Worm (Caenorhabditis elegans) whole organism, L4 larva: ENCODE data around the gene B0244.17.

ENCODE experiments used
- Y105C5A.15 ChIP-seq: fragments of 200-800 bp; sonication (Bioruptor generic); IDR thresholded peaks from 2 replicates; pipeline ENCODE4 v1.3.6; 2022; ENCODE audit warnings: missing genetic modification characterization, missing compliant biosample characterization
- aha-1 ChIP-seq: fragments of 150-350 bp; peaks from one replicate; lab custom pipeline; 2014; ENCODE audit warnings: missing biosample characterization, missing genetic modification characterization
- ama-1 ChIP-seq: fragments of 150-350 bp; optimal IDR thresholded peaks from 2 replicates; lab custom pipeline; 2014; ENCODE audit warnings: inconsistent platforms, mixed read lengths
- ceh-20 ChIP-seq: fragments of 200-800 bp; sonication (Bioruptor generic); IDR thresholded peaks from 2 replicates; pipeline ENCODE4 v1.3.6; 2022; ENCODE audit warnings: missing genetic modification reagents, missing genetic modification characterization, missing compliant biosample characterization
- ceh-32 ChIP-seq: sonication (generic microtip); optimal IDR thresholded peaks from 2 replicates; lab custom pipeline; 2016; ENCODE audit warnings: mild to moderate bottlenecking, missing genetic modification characterization, missing compliant biosample characterization; ENCODE audit not compliant: poor library complexity
- ceh-44 ChIP-seq: fragments of 200-800 bp; sonication (Bioruptor generic); IDR thresholded peaks from 2 replicates; pipeline ENCODE4 v1.3.6; 2022; ENCODE audit warnings: missing genetic modification reagents, missing genetic modification characterization, missing compliant biosample characterization
- daf-16 ChIP-seq, 3 experiments: sonication (generic microtip); optimal IDR thresholded peaks; 2 replicates each; lab custom pipeline; 2016 to 2017; ENCODE audit warnings: missing genetic modification characterization in 3 of 3, missing genetic modification reagents in 3 of 3, mild to moderate bottlenecking in 2 of 3, missing compliant biosample characterization in 2 of 3, missing biosample characterization in 1 of 3, moderate library complexity in 1 of 3
- dmd-6 ChIP-seq: fragments of 200-800 bp; sonication (Bioruptor generic); IDR thresholded peaks from 2 replicates; pipeline ENCODE4 v1.3.6; 2022; ENCODE audit warnings: missing genetic modification reagents, missing genetic modification characterization, missing compliant biosample characterization
- dpl-1 ChIP-seq: fragments of 150-350 bp; optimal IDR thresholded peaks from 2 replicates; lab custom pipeline; 2014; ENCODE audit warnings: missing biosample characterization, missing genetic modification reagents, missing genetic modification characterization
- dve-1 ChIP-seq: sonication (generic microtip); optimal IDR thresholded peaks from 2 replicates; lab custom pipeline; 2017; ENCODE audit warnings: antibody characterized with exemption, mild to moderate bottlenecking, missing genetic modification characterization, missing compliant biosample characterization; ENCODE audit not compliant: insufficient read depth
- hlh-11 ChIP-seq: fragments of 200-800 bp; sonication (Bioruptor generic); optimal IDR thresholded peaks from 2 replicates; lab custom pipeline; 2018; ENCODE audit warnings: mild to moderate bottlenecking, missing genetic modification characterization, missing compliant biosample characterization
- hlh-30 ChIP-seq: sonication (generic microtip); optimal IDR thresholded peaks from 2 replicates; lab custom pipeline; 2017; ENCODE audit warnings: antibody characterized with exemption, mild to moderate bottlenecking, missing genetic modification characterization, missing compliant biosample characterization; ENCODE audit not compliant: insufficient read depth
- hmg-1.1 ChIP-seq: fragments of 200-800 bp; sonication (Bioruptor generic); IDR thresholded peaks from 2 replicates; pipeline ENCODE4 v1.3.6; 2022; ENCODE audit warnings: missing genetic modification reagents, missing genetic modification characterization, missing compliant biosample characterization
- lin-1 ChIP-seq: fragments of 200-800 bp; sonication (Bioruptor generic); IDR thresholded peaks from 2 replicates; pipeline ENCODE4 v1.3.6; 2022; ENCODE audit warnings: missing genetic modification reagents, missing genetic modification characterization, missing compliant biosample characterization
- lin-38 ChIP-seq: fragments of 200-800 bp; sonication (Bioruptor generic); IDR thresholded peaks from 2 replicates; pipeline ENCODE4 v1.3.6; 2022; ENCODE audit warnings: missing genetic modification reagents, missing genetic modification characterization, missing compliant biosample characterization
- lsy-2 ChIP-seq, 2 experiments: fragments of 150-350 bp in 1 of 2; sonication (generic microtip) in 1 of 2; optimal IDR thresholded peaks; 2 replicates each; lab custom pipeline; 2014 to 2017; ENCODE audit warnings: missing biosample characterization in 2 of 2, missing genetic modification characterization in 2 of 2
- madf-5 ChIP-seq, 2 experiments: fragments of 200-800 bp; sonication (Bioruptor generic); IDR thresholded peaks; 2 replicates each; pipeline ENCODE4 v1.3.6; 2022; ENCODE audit warnings: missing compliant biosample characterization in 2 of 2, missing genetic modification characterization in 2 of 2
- madf-9 ChIP-seq: fragments of 200-800 bp; sonication (Bioruptor generic); conservative IDR thresholded peaks from 2 replicates; pipeline ENCODE4 v1.3.6; 2022; ENCODE audit warnings: missing genetic modification reagents, missing genetic modification characterization, missing compliant biosample characterization
- mdl-1 ChIP-seq, 2 experiments: fragments of 150-350 bp in 1 of 2; sonication (generic microtip) in 1 of 2; optimal IDR thresholded peaks; 2 replicates each; lab custom pipeline; 2014 to 2017; ENCODE audit warnings: missing biosample characterization in 2 of 2, missing genetic modification characterization in 2 of 2
- mep-1 ChIP-seq: fragments of 150-350 bp; sonication (generic microtip); optimal IDR thresholded peaks from 3 replicates; lab custom pipeline; 2014; ENCODE audit warnings: missing biosample characterization, missing genetic modification characterization
- mes-2 ChIP-seq: sonication (generic microtip); optimal IDR thresholded peaks from 2 replicates; lab custom pipeline; 2016; ENCODE audit warnings: missing genotype, mild to moderate bottlenecking, missing genetic modification characterization, missing compliant biosample characterization; ENCODE audit not compliant: poor library complexity, severe bottlenecking
- mxl-3 ChIP-seq: fragments of 200-800 bp; sonication (Bioruptor generic); optimal IDR thresholded peaks from 2 replicates; lab custom pipeline; 2018; ENCODE audit warnings: mild to moderate bottlenecking, missing genetic modification characterization, missing compliant biosample characterization
- nhr-11 ChIP-seq: fragments of 150-350 bp; optimal IDR thresholded peaks from 2 replicates; lab custom pipeline; 2014; ENCODE audit warnings: missing biosample characterization, missing genetic modification characterization
- nhr-28 ChIP-seq: fragments of 150-350 bp; optimal IDR thresholded peaks from 2 replicates; lab custom pipeline; 2014; ENCODE audit warnings: missing biosample characterization, missing genetic modification characterization
- nhr-41 ChIP-seq: fragments of 200-800 bp; sonication (Bioruptor generic); IDR thresholded peaks from 2 replicates; pipeline ENCODE4 v1.3.6; 2022; ENCODE audit warnings: missing genetic modification reagents, missing genetic modification characterization, missing compliant biosample characterization
- nhr-42 ChIP-seq: fragments of 200-800 bp; sonication (Bioruptor generic); IDR thresholded peaks from 2 replicates; pipeline ENCODE4 v1.3.6; 2022; ENCODE audit warnings: missing genetic modification characterization, missing compliant biosample characterization
- nhr-48 ChIP-seq: sonication (generic microtip); optimal IDR thresholded peaks from 2 replicates; lab custom pipeline; 2016; ENCODE audit warnings: mild to moderate bottlenecking, missing genetic modification characterization, missing compliant biosample characterization
- nhr-76 ChIP-seq: fragments of 150-350 bp; optimal IDR thresholded peaks from 2 replicates; lab custom pipeline; 2014; ENCODE audit warnings: missing biosample characterization, missing genetic modification characterization
- pqm-1 ChIP-seq: sonication (generic microtip); optimal IDR thresholded peaks from 2 replicates; lab custom pipeline; 2017; ENCODE audit warnings: missing biosample characterization, missing genetic modification characterization
- rbr-2 ChIP-seq: sonication (generic microtip); optimal IDR thresholded peaks from 2 replicates; lab custom pipeline; 2016; ENCODE audit warnings: missing genotype, missing genetic modification characterization, missing compliant biosample characterization
- spr-1 ChIP-seq: sonication (generic microtip); optimal IDR thresholded peaks from 2 replicates; lab custom pipeline; 2016; ENCODE audit warnings: mild to moderate bottlenecking, missing genetic modification characterization, missing compliant biosample characterization
- unc-62 ChIP-seq, 3 experiments: fragments of 150-350 bp in 1 of 3; sonication (generic microtip); optimal IDR thresholded peaks in 2 of 3; peaks in 1 of 3; 1 replicate in 1 of 3; 2 replicates in 2 of 3; lab custom pipeline; 2014 to 2017; ENCODE audit warnings: missing biosample characterization in 3 of 3, missing genetic modification characterization in 3 of 3, missing genetic modification reagents in 3 of 3, missing genotype in 1 of 3
- zfp-2 ChIP-seq: sonication (generic microtip); optimal IDR thresholded peaks from 2 replicates; lab custom pipeline; 2016; ENCODE audit warnings: mild to moderate bottlenecking, missing genetic modification characterization, missing compliant biosample characterization
- zip-11 ChIP-seq: fragments of 200-800 bp; sonication (Bioruptor generic); IDR thresholded peaks from 2 replicates; pipeline ENCODE4 v1.3.6; 2022; ENCODE audit warnings: missing genetic modification characterization, missing compliant biosample characterization
- ztf-11 ChIP-seq: fragments of 150-350 bp; optimal IDR thresholded peaks from 2 replicates; lab custom pipeline; 2014; ENCODE audit warnings: missing biosample characterization, missing genetic modification characterization

B0244.17 gene

DNA sequence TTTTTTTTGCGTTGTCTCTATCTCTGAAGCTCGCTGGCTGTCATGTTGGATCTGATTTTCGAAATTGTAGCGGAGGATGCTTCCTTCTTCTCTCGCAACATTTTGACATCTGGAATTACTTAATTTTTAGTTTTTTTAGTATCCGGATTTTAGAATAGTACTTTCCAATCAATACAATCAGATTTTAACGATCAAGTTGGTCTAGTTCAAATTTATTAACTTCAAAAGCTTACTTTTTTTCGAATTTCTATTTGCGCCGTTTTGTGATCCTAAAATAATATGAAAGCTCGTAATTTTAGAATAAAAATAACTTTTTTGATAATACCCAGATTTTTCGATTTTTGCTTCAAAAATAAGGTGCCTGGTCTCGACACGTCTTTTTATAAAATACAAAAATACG, 23.0 kb upstream of the B0244.17 start, which contains the start of gene B0336.12:
Gene B0336.12 (minus strand): TSS at position 101 of the 400 bp plus-strand sequence.
- TF ChIP-seq Y105C5A.15 (GFP tag; lab: Robert Waterston, UW) (no peak), dpl-1 (GFP tag; lab: Kevin White, UChicago) (no peak), ceh-44 (no peak), lin-38 (GFP tag; lab: Robert Waterston, UW) (0 out of 2 replicates have a peak, but pooled peaks have one; percentile 22), lin-1 (GFP tag; lab: Robert Waterston, UW) (no peak), nhr-42 (GFP tag; lab: Robert Waterston, UW) (no peak)

DNA sequence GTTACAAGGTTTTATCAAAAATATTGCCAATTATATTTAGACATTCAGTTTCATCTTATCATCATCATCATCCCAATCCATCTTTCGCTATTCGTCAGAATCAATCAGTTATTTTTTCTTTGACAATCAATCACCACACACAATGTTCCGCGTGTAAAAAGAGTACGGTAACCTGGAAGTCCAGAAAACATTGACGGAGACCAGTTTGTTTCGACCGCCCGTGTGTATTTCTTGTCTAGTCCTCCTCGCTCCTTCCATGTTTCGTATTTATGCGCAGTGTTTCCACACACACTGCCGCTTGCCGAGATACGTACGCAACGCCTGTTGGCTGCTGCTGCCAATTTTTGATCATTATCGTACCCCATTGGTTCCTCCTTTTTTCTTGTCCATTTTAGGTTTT, 22.3 kb upstream of the B0244.17 start:
- TF ChIP-seq aha-1 (tag; lab: Kevin White, UChicago) (peak; percentile 83), nhr-28 (tag; lab: Kevin White, UChicago) (peak; percentile 86), nhr-48 (peak; percentile 64), pqm-1 (tag; lab: Kevin White, UChicago) (peak; percentile 4), madf-9 (GFP tag; lab: Robert Waterston, UW) (0 out of 2 replicates have a peak, but pooled peaks have one; percentile 42), mep-1 (tag; lab: Kevin White, UChicago) (peak; percentile 53), ztf-11 (no peak), dve-1 (peak; percentile 41), Y105C5A.15 (GFP tag; lab: Robert Waterston, UW) (no peak), ama-1 (lab: Kevin White, UChicago) (peak; percentile 51), nhr-11 (tag; lab: Kevin White, UChicago) (no peak), mes-2 (tag; lab: Kevin White, UChicago) (peak; percentile 41), rbr-2 (tag; lab: Kevin White, UChicago) (peak; percentile 22), dpl-1 (GFP tag; lab: Kevin White, UChicago) (no peak), hlh-30 (tag; lab: Kevin White, UChicago) (peak; percentile 44), lsy-2 (tag; optimal IDR thresholded peaks at IDR 0.05; lab: Kevin White, UChicago) (peak; percentile 59 to 81), hmg-1.1 (0 out of 2 replicates have a peak, but pooled peaks have one; percentile 37), madf-5 (GFP tag; IDR thresholded peaks at IDR 0.05; lab: Robert Waterston, UW) (no peak), unc-62 (GFP tag; optimal IDR thresholded peaks at IDR 0.05 in 1 of 2; lab: Kevin White, UChicago) (peak in 1 of 2 experiments; percentile 76), unc-62 (tag; optimal IDR thresholded peaks at IDR 0.05; lab: Kevin White, UChicago) (no peak), spr-1 (tag; lab: Kevin White, UChicago) (peak; percentile 45), mdl-1 (tag; optimal IDR thresholded peaks at IDR 0.05; lab: Kevin White, UChicago) (peak in 1 of 2 experiments; percentile 80), ceh-20 (GFP tag; lab: Robert Waterston, UW) (0 out of 2 replicates have a peak, but pooled peaks have one; percentile 37), nhr-41 (0 out of 2 replicates have a peak, but pooled peaks have one; percentile 26), dmd-6 (GFP tag; lab: Robert Waterston, UW) (peak; percentile 30; the same call in 1 of the 2 replicates), zip-11 (no peak), hlh-11 (tag; lab: Kevin White, UChicago) (peak; percentile 86), mxl-3 (GFP tag; lab: Kevin White, UChicago) (peak; percentile 95)

DNA sequence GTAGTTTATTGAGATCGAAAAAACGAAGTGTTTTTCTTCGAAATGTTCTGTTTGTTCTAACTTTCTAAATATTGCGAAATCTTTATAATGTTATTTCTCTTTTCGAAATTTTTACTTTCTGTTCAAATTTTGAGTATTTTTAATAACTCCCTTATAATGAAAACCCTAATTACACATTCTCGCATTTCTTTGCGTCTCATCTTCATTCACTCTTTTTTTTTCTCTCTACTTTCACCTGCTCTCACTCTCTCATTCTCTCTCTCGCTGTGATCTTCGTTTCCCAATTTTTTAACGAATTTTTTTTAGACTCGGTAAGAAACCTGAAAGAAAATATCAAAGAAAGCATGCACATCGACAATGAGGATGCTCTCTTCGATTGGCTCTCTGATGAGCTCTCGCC, 21.8 kb upstream of the B0244.17 start, which contains the start of gene rbm-26:
Gene rbm-26 (plus strand): TSS at position 301 of the 400 bp plus-strand sequence.
- TF ChIP-seq daf-16 (GFP tag; optimal IDR thresholded peaks at IDR 0.05; lab: Kevin White, UChicago): no peak
- TF ChIP-seq daf-16 (tag; optimal IDR thresholded peaks at IDR 0.05; lab: Kevin White, UChicago): peak; percentile 6
- no peak for TF ChIP-seq ceh-32 (tag; lab: Kevin White, UChicago)
- no peak for TF ChIP-seq nhr-76 (tag; lab: Kevin White, UChicago)
- TF ChIP-seq zfp-2 (tag; lab: Kevin White, UChicago): no peak
